Fruit fly (Drosophila melanogaster) whole organism, prepupa: ENCODE results near the gene PGRP-SB2.

ENCODE experiments used
- CG11294 ChIP-seq: fragments of 200-800 bp; sonication (Bioruptor generic); IDR thresholded peaks from 2 replicates; pipeline ENCODE4 v1.3.6; 2022; ENCODE audit warnings: missing biosample characterization, missing genetic modification characterization
- CG11762 ChIP-seq: fragments of 200-800 bp; sonication (Bioruptor generic); optimal IDR thresholded peaks from 3 replicates; lab custom pipeline; 2016; ENCODE audit warnings: missing biosample characterization, missing genetic modification characterization; ENCODE audit not compliant: insufficient read depth
- CG16779 ChIP-seq: fragments of 200-800 bp; sonication (Bioruptor generic); optimal IDR thresholded peaks from 3 replicates; lab custom pipeline; 2017; ENCODE audit warnings: missing biosample characterization, mild to moderate bottlenecking, missing genetic modification characterization
- CG3032 ChIP-seq: fragments of 200-800 bp; optimal IDR thresholded peaks from 2 replicates; lab custom pipeline; 2019; ENCODE audit warnings: missing biosample characterization, mild to moderate bottlenecking, missing genetic modification characterization, moderate library complexity
- CG32006 ChIP-seq: fragments of 200-800 bp; sonication (Bioruptor generic); optimal IDR thresholded peaks from 3 replicates; lab custom pipeline; 2017; ENCODE audit warnings: missing biosample characterization, mild to moderate bottlenecking, missing genetic modification characterization
- CG3919 ChIP-seq: fragments of 200-800 bp; sonication (Bioruptor generic); optimal IDR thresholded peaks from 3 replicates; lab custom pipeline; 2016; ENCODE audit warnings: missing biosample characterization, missing genetic modification characterization
- CG4318 ChIP-seq: fragments of 200-800 bp; sonication (Bioruptor generic); optimal IDR thresholded peaks from 3 replicates; lab custom pipeline; 2017; ENCODE audit warnings: missing biosample characterization, mild to moderate bottlenecking, missing genetic modification characterization
- CG6276 ChIP-seq: fragments of 200-800 bp; sonication (Bioruptor generic); optimal IDR thresholded peaks from 2 replicates; lab custom pipeline; 2017; ENCODE audit warnings: missing biosample characterization, mild to moderate bottlenecking, missing genetic modification characterization
- CG6792 ChIP-seq: fragments of 200-800 bp; sonication (Bioruptor generic); optimal IDR thresholded peaks from 3 replicates; lab custom pipeline; 2016; ENCODE audit warnings: missing biosample characterization, missing genetic modification characterization
- CG6808 ChIP-seq: fragments of 200-800 bp; sonication (Bioruptor generic); optimal IDR thresholded peaks from 3 replicates; lab custom pipeline; 2017; ENCODE audit warnings: missing biosample characterization, missing genetic modification characterization, mild to moderate bottlenecking, moderate library complexity, missing genetic modification reagents
- CG8119 ChIP-seq: fragments of 200-800 bp; sonication (Bioruptor generic); IDR thresholded peaks from 3 replicates; pipeline ENCODE4 v1.3.6; 2022; ENCODE audit warnings: missing biosample characterization, missing genetic modification characterization
- CG9139 ChIP-seq: fragments of 200-800 bp; sonication (Bioruptor generic); optimal IDR thresholded peaks from 3 replicates; lab custom pipeline; 2017; ENCODE audit warnings: missing biosample characterization, mild to moderate bottlenecking, missing genetic modification characterization
- Eip75B ChIP-seq: fragments of 200-800 bp; sonication (Bioruptor generic); optimal IDR thresholded peaks from 3 replicates; lab custom pipeline; 2016; ENCODE audit warnings: missing biosample characterization, missing genetic modification characterization
- Eip78C ChIP-seq: fragments of 200-800 bp; sonication (Bioruptor generic); peaks from one replicate; lab custom pipeline; 2016; ENCODE audit warnings: missing biosample characterization, missing genetic modification characterization
- Hr39 ChIP-seq: fragments of 200-800 bp; sonication (Bioruptor generic); optimal IDR thresholded peaks from 2 replicates; lab custom pipeline; 2016; ENCODE audit warnings: missing biosample characterization, missing genetic modification characterization
- Hr4 ChIP-seq: fragments of 200-800 bp; sonication (Bioruptor generic); optimal IDR thresholded peaks from 3 replicates; lab custom pipeline; 2016; ENCODE audit warnings: missing biosample characterization, missing genetic modification characterization
- Lpt ChIP-seq: fragments of 200-800 bp; sonication (Bioruptor generic); optimal IDR thresholded peaks from 3 replicates; lab custom pipeline; 2016; ENCODE audit warnings: missing biosample characterization, missing genetic modification characterization
- OdsH ChIP-seq: fragments of 200-800 bp; sonication (Bioruptor generic); optimal IDR thresholded peaks from 3 replicates; lab custom pipeline; 2016; ENCODE audit warnings: missing biosample characterization, missing genetic modification characterization
- Smox ChIP-seq: fragments of 200-800 bp; sonication (Bioruptor generic); optimal IDR thresholded peaks from 3 replicates; lab custom pipeline; 2016; ENCODE audit warnings: missing biosample characterization, missing genetic modification characterization
- Sox102F ChIP-seq: fragments of 200-800 bp; sonication (Bioruptor generic); optimal IDR thresholded peaks from 2 replicates; lab custom pipeline; 2016; ENCODE audit warnings: missing biosample characterization, mild to moderate bottlenecking, missing genetic modification characterization
- Sox14 ChIP-seq: fragments of 200-800 bp; sonication (Bioruptor generic); optimal IDR thresholded peaks from 3 replicates; lab custom pipeline; 2016; ENCODE audit warnings: missing biosample characterization, missing genetic modification characterization
- Sox15 ChIP-seq: fragments of 200-800 bp; sonication (Bioruptor generic); optimal IDR thresholded peaks from 3 replicates; lab custom pipeline; 2016; ENCODE audit warnings: missing biosample characterization, missing genetic modification characterization
- dsx ChIP-seq: fragments of 200-800 bp; optimal IDR thresholded peaks from 3 replicates; lab custom pipeline; 2019; ENCODE audit warnings: missing biosample characterization, mild to moderate bottlenecking, missing genetic modification characterization, moderate library complexity; ENCODE audit not compliant: poor library complexity, severe bottlenecking
- esn ChIP-seq: fragments of 200-800 bp; sonication (Bioruptor generic); optimal IDR thresholded peaks from 2 replicates; lab custom pipeline; 2016; ENCODE audit warnings: missing biosample characterization, mild to moderate bottlenecking, missing genetic modification characterization, moderate library complexity
- fd85E ChIP-seq: fragments of 200-800 bp; sonication (Bioruptor generic); optimal IDR thresholded peaks from 3 replicates; lab custom pipeline; 2016; ENCODE audit warnings: missing biosample characterization, missing genetic modification characterization
- fkh ChIP-seq: fragments of 200-800 bp; sonication (Bioruptor generic); optimal IDR thresholded peaks from 3 replicates; lab custom pipeline; 2017; ENCODE audit warnings: missing biosample characterization, mild to moderate bottlenecking, missing genetic modification characterization, moderate library complexity
- net ChIP-seq: fragments of 200-800 bp; sonication (Bioruptor generic); optimal IDR thresholded peaks from 3 replicates; lab custom pipeline; 2016; ENCODE audit warnings: missing biosample characterization, missing genetic modification characterization
- pdm3 ChIP-seq: fragments of 200-800 bp; sonication (Bioruptor generic); optimal IDR thresholded peaks from 3 replicates; lab custom pipeline; 2016; ENCODE audit warnings: missing biosample characterization, missing genetic modification characterization
- salr ChIP-seq, 2 experiments: fragments of 200-800 bp; sonication (Bioruptor generic); optimal IDR thresholded peaks; 3 replicates each; lab custom pipeline; 2016 to 2018; ENCODE audit warnings: missing biosample characterization in 2 of 2, missing genetic modification characterization in 2 of 2, mild to moderate bottlenecking in 1 of 2
- spab ChIP-seq: fragments of 200-800 bp; sonication (Bioruptor generic); optimal IDR thresholded peaks from 2 replicates; lab custom pipeline; 2017; ENCODE audit warnings: missing biosample characterization, mild to moderate bottlenecking, missing genetic modification characterization, missing genetic modification reagents
- ss ChIP-seq, 2 experiments: fragments of 200-800 bp; sonication (Bioruptor generic); optimal IDR thresholded peaks; 2 replicates in 1 of 2; 3 replicates in 1 of 2; lab custom pipeline; 2017 to 2018; ENCODE audit warnings: mild to moderate bottlenecking in 2 of 2, missing biosample characterization in 2 of 2, missing genetic modification characterization in 2 of 2, moderate library complexity in 1 of 2
- svp ChIP-seq: fragments of 200-800 bp; sonication (Bioruptor generic); peaks from one replicate; lab custom pipeline; 2016; ENCODE audit warnings: missing biosample characterization, missing genetic modification characterization
- topi ChIP-seq: fragments of 200-800 bp; sonication (Bioruptor generic); optimal IDR thresholded peaks from 3 replicates; lab custom pipeline; 2016; ENCODE audit warnings: missing biosample characterization, missing genetic modification characterization

Gene PGRP-SB2

dm6 chr3L:16730645-16731044, 4.3 kb downstream of the PGRP-SB2 start, which contains the start of gene Dbp73D:
TSS of gene Dbp73D (minus strand) at chr3L:16730818.
- TF ChIP-seq svp (GFP tag; lab: Kevin White, UChicago), result no peak
- TF ChIP-seq CG11762 (GFP tag; lab: Kevin White, UChicago), result no peak
- no peak for TF ChIP-seq salr (GFP tag; optimal IDR thresholded peaks at IDR 0.05; lab: Kevin White, UChicago)
- TF ChIP-seq topi (GFP tag; lab: Kevin White, UChicago), result no peak
- TF ChIP-seq fkh, result no peak
- no peak for TF ChIP-seq CG6792 (GFP tag; lab: Kevin White, UChicago)
- TF ChIP-seq Hr39, result no peak
- TF ChIP-seq ss (GFP tag; optimal IDR thresholded peaks at IDR 0.05; lab: Kevin White, UChicago), result no peak
- TF ChIP-seq pdm3 (GFP tag; lab: Kevin White, UChicago), result no peak
- TF ChIP-seq Smox (GFP tag; lab: Kevin White, UChicago), result no peak
- TF ChIP-seq CG4318, result no peak
- no peak for TF ChIP-seq CG16779 (tag; lab: Kevin White, UChicago)
- TF ChIP-seq CG11294 (GFP tag; lab: Robert Waterston, UW), result no peak
- TF ChIP-seq OdsH (GFP tag; lab: Kevin White, UChicago), result no peak
- no peak for TF ChIP-seq Lpt (GFP tag; lab: Kevin White, UChicago)
- no peak for TF ChIP-seq Eip75B

dm6 chr3L:16733246-16733645, 6.9 kb downstream of the PGRP-SB2 start, which contains the start of gene CG9701:
TSS of gene CG9701 (plus strand) at chr3L:16733546.
- no peak for TF ChIP-seq topi (GFP tag; lab: Kevin White, UChicago)
- no peak for TF ChIP-seq net (GFP tag; lab: Kevin White, UChicago)
- no peak for TF ChIP-seq CG3919
- TF ChIP-seq fd85E (GFP tag; lab: Kevin White, UChicago), result no peak
- no peak for TF ChIP-seq dsx (GFP tag; lab: Kevin White, UChicago)
- TF ChIP-seq Sox14, result no peak

dm6 chr3L:16741660-16742059, 15.3 kb downstream of the PGRP-SB2 start:
- TF ChIP-seq dsx (GFP tag; lab: Kevin White, UChicago) (peak; percentile 46), CG8119 (GFP tag; lab: Robert Waterston, UW) (no peak)

- TF ChIP-seq CG9139 (GFP tag; lab: Kevin White, UChicago) (no peak), esn (GFP tag; lab: Kevin White, UChicago) (no peak), Hr4 (GFP tag; lab: Kevin White, UChicago) (no peak), Sox15 (GFP tag; lab: Kevin White, UChicago) (no peak), salr (GFP tag; optimal IDR thresholded peaks at IDR 0.05; lab: Kevin White, UChicago) (no peak)
These were observed 17.8 kb downstream of the PGRP-SB2 start for dm6 chr3L:16743906-16744704.

- peak; percentile 17 to 31 for TF ChIP-seq ss (GFP tag; optimal IDR thresholded peaks at IDR 0.05; lab: Kevin White, UChicago)
- no peak for TF ChIP-seq esn (GFP tag; lab: Kevin White, UChicago)
- peak; percentile 37 for TF ChIP-seq svp (GFP tag; lab: Kevin White, UChicago)
- TF ChIP-seq Hr39, result no peak
- TF ChIP-seq CG6808 (GFP tag; lab: Kevin White, UChicago), result peak; percentile 41
- TF ChIP-seq Smox (GFP tag; lab: Kevin White, UChicago), result no peak
- TF ChIP-seq Lpt (GFP tag; lab: Kevin White, UChicago), result peak; percentile 16
- peak; percentile 68 for TF ChIP-seq Eip78C (GFP tag; lab: Kevin White, UChicago)
- peak; percentile 25 for TF ChIP-seq spab (GFP tag; lab: Kevin White, UChicago)
- peak; percentile 19 for TF ChIP-seq CG32006
- no peak for TF ChIP-seq Sox102F (GFP tag; lab: Kevin White, UChicago)
- TF ChIP-seq CG6276 (GFP tag; lab: Kevin White, UChicago), result peak; percentile 13
- peak; percentile 2 for TF ChIP-seq CG3032
- TF ChIP-seq, all 60 proteins: peak for 9
These were observed 20.4 kb downstream of the PGRP-SB2 start for dm6 chr3L:16746586-16747383.
